Fruit fly (Drosophila melanogaster): ENCODE measurements around the gene CG13857.

CG13857 gene

DNA sequence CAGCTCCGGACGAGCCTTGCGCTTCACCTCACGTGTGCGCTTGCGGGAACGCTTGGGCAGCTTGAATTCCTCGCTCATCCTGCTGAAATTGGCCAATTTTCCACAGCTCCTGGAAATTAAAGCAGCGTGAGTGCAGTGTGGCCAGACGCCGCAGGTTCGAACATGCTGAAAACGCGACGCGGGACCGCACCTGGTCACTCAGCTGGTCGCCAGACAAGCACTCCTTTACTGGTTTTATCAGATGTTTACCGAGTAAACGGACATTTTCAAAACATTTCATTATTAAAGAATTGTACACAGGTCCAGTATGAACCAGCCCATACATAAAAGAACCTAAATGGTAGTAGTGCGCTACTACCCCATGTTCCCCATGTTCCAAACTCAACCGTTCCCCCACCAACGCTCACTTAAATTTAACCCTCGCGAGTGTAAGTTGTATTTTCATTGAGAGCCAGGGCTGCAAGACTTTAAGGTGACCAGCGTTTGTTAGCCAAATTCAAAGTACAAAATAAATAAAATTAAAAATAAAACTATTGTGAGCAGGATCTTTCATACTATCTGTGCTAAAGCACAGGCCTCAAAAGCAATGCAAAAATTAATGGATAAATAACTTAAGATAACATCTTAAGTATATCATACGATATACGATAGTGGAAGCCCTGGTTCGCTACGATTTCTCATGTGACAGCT, 31.5 kb downstream of the CG13857 start, which contains the start of the genes JMJD6, CG7071 and Muted (continued):
- TF ChIP-seq stwl (tag; optimal IDR thresholded peaks at IDR 0.05), result peak; percentile 87
- peak; percentile 60 for TF ChIP-seq CG17186 (GFP tag; optimal IDR thresholded peaks at IDR 0.05)
- TF ChIP-seq CG12236 (GFP tag; optimal IDR thresholded peaks at IDR 0.05), result peak; percentile 57
- TF ChIP-seq CG10654 (GFP tag; optimal IDR thresholded peaks at IDR 0.05), result peak; percentile 86
- TF ChIP-seq hbn (GFP tag; IDR thresholded peaks at IDR 0.05; ENCODE audit: partially characterized antibody), result peak; percentile 92
- peak; percentile 87 for TF ChIP-seq tgo (GFP tag; IDR thresholded peaks at IDR 0.05)
- TF ChIP-seq CG2202 (tag; optimal IDR thresholded peaks at IDR 0.05), result peak; percentile 84
- TF ChIP-seq lov (optimal IDR thresholded peaks at IDR 0.05), result no peak
- peak; percentile 87; the same call in 2 of the 3 replicates for TF ChIP-seq lov (GFP tag; IDR thresholded peaks at IDR 0.05)
- TF ChIP-seq CG12769 (tag; optimal IDR thresholded peaks at IDR 0.05), result peak; percentile 74
- peak; percentile 79 for TF ChIP-seq CG10462 (GFP tag; optimal IDR thresholded peaks at IDR 0.05)
- peak; percentile 87 for TF ChIP-seq CG2712 (tag; optimal IDR thresholded peaks at IDR 0.05)
- TF ChIP-seq CG18476 (GFP tag; optimal IDR thresholded peaks at IDR 0.05), result peak; percentile 89
- peak; percentile 87 for TF ChIP-seq CG1233 (GFP tag; optimal IDR thresholded peaks at IDR 0.05)
- TF ChIP-seq mirr (GFP tag; optimal IDR thresholded peaks at IDR 0.05), result peak; percentile 75
- peak; percentile 95 for TF ChIP-seq CG3847 (GFP tag; IDR thresholded peaks at IDR 0.05)
- peak; percentile 65 for TF ChIP-seq gcm2 (GFP tag; optimal IDR thresholded peaks at IDR 0.05)
- TF ChIP-seq Xbp1 (GFP tag; optimal IDR thresholded peaks at IDR 0.05), result peak; percentile 96
- TF ChIP-seq CG4282 (GFP tag; optimal IDR thresholded peaks at IDR 0.05), result peak; percentile 88
- TF ChIP-seq MBD-R2 (GFP tag; IDR thresholded peaks at IDR 0.05), result peak; percentile 83
- peak; percentile 76 for TF ChIP-seq disco-r (GFP tag; optimal IDR thresholded peaks at IDR 0.05)
- TF ChIP-seq HmgZ (tag; optimal IDR thresholded peaks at IDR 0.05), result peak; percentile 93
- peak; percentile 90 for TF ChIP-seq sens-2 (GFP tag; IDR thresholded peaks at IDR 0.05)
- TF ChIP-seq CG2199 (GFP tag; IDR thresholded peaks at IDR 0.05), result 0 out of 3 replicates have a peak, but pooled peaks have one; percentile 62
- TF ChIP-seq PHDP (tag; optimal IDR thresholded peaks at IDR 0.05), result peak; percentile 92
- peak; percentile 89 for TF ChIP-seq bab2 (GFP tag; optimal IDR thresholded peaks at IDR 0.05)
- TF ChIP-seq usp (GFP tag; optimal IDR thresholded peaks at IDR 0.05), result no peak
- TF ChIP-seq gsb-n (tag; optimal IDR thresholded peaks at IDR 0.05), result peak; percentile 73
- TF ChIP-seq CG8944 (GFP tag; optimal IDR thresholded peaks at IDR 0.05), result peak; percentile 85
- TF ChIP-seq CG12299 (tag; optimal IDR thresholded peaks at IDR 0.05), result peak; percentile 91
- peak; percentile 89 for TF ChIP-seq ems (GFP tag; optimal IDR thresholded peaks at IDR 0.05)
- peak; percentile 89 for TF ChIP-seq CG33557 (GFP tag; optimal IDR thresholded peaks at IDR 0.05)
- peak; percentile 87 for TF ChIP-seq Blimp-1 (GFP tag; optimal IDR thresholded peaks at IDR 0.05)
- peak; percentile 63 for TF ChIP-seq CG8281 (tag; optimal IDR thresholded peaks at IDR 0.05)
- TF ChIP-seq Sox102F (GFP tag; optimal IDR thresholded peaks at IDR 0.05), result peak; percentile 91
- no peak for TF ChIP-seq CG8478 (optimal IDR thresholded peaks at IDR 0.05)
- TF ChIP-seq CG34422 (GFP tag; IDR thresholded peaks at IDR 0.05), result peak; percentile 93
- TF ChIP-seq CG1832 (GFP tag; optimal IDR thresholded peaks at IDR 0.05), result no peak
- TF ChIP-seq CG8359 (GFP tag; optimal IDR thresholded peaks at IDR 0.05; ENCODE audit: borderline replicate concordance), result peak; percentile 44
- peak; percentile 76 for TF ChIP-seq MESR4 (GFP tag; optimal IDR thresholded peaks at IDR 0.05)
- TF ChIP-seq CG6791 (GFP tag; IDR thresholded peaks at IDR 0.05; ENCODE audit: partially characterized antibody), result peak; percentile 67; the same call in 2 of the 3 replicates
- no peak for TF ChIP-seq hth (optimal IDR thresholded peaks at IDR 0.05)
- peak; percentile 90 for TF ChIP-seq unc-4 (GFP tag; IDR thresholded peaks at IDR 0.05; ENCODE audit: partially characterized antibody)
- peak; percentile 79 for TF ChIP-seq fd96Cb (tag; optimal IDR thresholded peaks at IDR 0.05)
- peak; percentile 68; the same call in 1 of the 2 replicates for TF ChIP-seq sim (GFP tag; IDR thresholded peaks at IDR 0.05)
- peak; percentile 89 for TF ChIP-seq caup (GFP tag; optimal IDR thresholded peaks at IDR 0.05; ENCODE audit: severe bottlenecking)
- peak; percentile 95 for TF ChIP-seq lab (GFP tag; optimal IDR thresholded peaks at IDR 0.05)
- peak; percentile 67 for TF ChIP-seq tap (tag; optimal IDR thresholded peaks at IDR 0.05)
- TF ChIP-seq zfh1 (GFP tag; IDR thresholded peaks at IDR 0.05), result peak; percentile 95
